In genomic region chr3R:21111964-21112740, dm6 we compare ENCODE assay signal across 3 fruit fly cellular contexts.
A peak's percentile ranks its signal among the peaks of the same experiment; 100 is the strongest.
TF ChIP-seq lines count a peak whose summit lies in the region.

No protein-coding gene starts in this region.

TF ChIP-seq in whole organism, embryonic, 481 proteins besides CTCF, POLR2A, EP300 and RAD21 (continued from another document and continues in another):
- TF ChIP-seq pum (GFP tag; optimal IDR thresholded peaks at IDR 0.05; lab: Kevin White, UChicago) (no peak), fd102C (GFP tag; optimal IDR thresholded peaks at IDR 0.05; lab: Kevin White, UChicago) (no peak), CG15479 (GFP tag; optimal IDR thresholded peaks at IDR 0.05; lab: Kevin White, UChicago) (no peak), ems (GFP tag; optimal IDR thresholded peaks at IDR 0.05; lab: Kevin White, UChicago) (peak; percentile 36), Blimp-1 (GFP tag; optimal IDR thresholded peaks at IDR 0.05; lab: Kevin White, UChicago) (peak; percentile 34), slp2 (GFP tag; optimal IDR thresholded peaks at IDR 0.05; lab: Kevin White, UChicago) (no peak), YL-1 (GFP tag; optimal IDR thresholded peaks at IDR 0.05; lab: Kevin White, UChicago) (no peak), PHDP (tag; optimal IDR thresholded peaks at IDR 0.05; lab: Kevin White, UChicago) (peak; percentile 61), Ptx1 (GFP tag; IDR thresholded peaks at IDR 0.05; lab: Robert Waterston, UW) (peak; percentile 17; the same call in 1 of the 2 replicates), Optix (GFP tag; IDR thresholded peaks at IDR 0.05; lab: Robert Waterston, UW) (0 out of 3 replicates have a peak, but pooled peaks have one; percentile 38), D (optimal IDR thresholded peaks at IDR 0.05; lab: Kevin White, UChicago) (no peak), D (GFP tag; optimal IDR thresholded peaks at IDR 0.05; lab: Kevin White, UChicago) (peak; percentile 5), Meics (GFP tag; optimal IDR thresholded peaks at IDR 0.05; lab: Kevin White, UChicago) (peak; percentile 63), CG34376 (GFP tag; optimal IDR thresholded peaks at IDR 0.05; lab: Kevin White, UChicago) (peak; percentile 52), kni (GFP tag; optimal IDR thresholded peaks at IDR 0.05; lab: Kevin White, UChicago) (peak; percentile 73), CG9817 (tag; optimal IDR thresholded peaks at IDR 0.05; lab: Kevin White, UChicago) (peak; percentile 15), CG17829 (tag; optimal IDR thresholded peaks at IDR 0.05; lab: Kevin White, UChicago) (peak; percentile 19), CG11504 (tag; optimal IDR thresholded peaks at IDR 0.05; lab: Kevin White, UChicago) (peak; percentile 60), Vsx1 (GFP tag; optimal IDR thresholded peaks at IDR 0.05; lab: Kevin White, UChicago) (no peak), CkIIα-i1 (GFP tag; IDR thresholded peaks at IDR 0.05; lab: Robert Waterston, UW) (no peak), sna (GFP tag; IDR thresholded peaks at IDR 0.05; lab: Robert Waterston, UW; ENCODE audit: partially characterized antibody) (no peak), CG2199 (GFP tag; IDR thresholded peaks at IDR 0.05; lab: Robert Waterston, UW) (peak; percentile 10; the same call in 1 of the 3 replicates), CG10274 (GFP tag; optimal IDR thresholded peaks at IDR 0.05; lab: Kevin White, UChicago) (peak; percentile 11), Atf3 (GFP tag; optimal IDR thresholded peaks at IDR 0.05; lab: Kevin White, UChicago) (no peak), so (GFP tag; IDR thresholded peaks at IDR 0.05; lab: Robert Waterston, UW) (peak; percentile 51; the same call in 1 of the 3 replicates), Sox100B (GFP tag; optimal IDR thresholded peaks at IDR 0.05; lab: Kevin White, UChicago) (peak; percentile 25), CG9727 (GFP tag; optimal IDR thresholded peaks at IDR 0.05; lab: Kevin White, UChicago) (no peak), Dip3 (GFP tag; optimal IDR thresholded peaks at IDR 0.05; lab: Kevin White, UChicago) (peak; percentile 17), Hr51 (GFP tag; optimal IDR thresholded peaks at IDR 0.05; lab: Kevin White, UChicago) (peak in 1 of 2 experiments; percentile 72), Asciz (GFP tag; optimal IDR thresholded peaks at IDR 0.05; lab: Kevin White, UChicago) (peak; percentile 38), slbo (GFP tag; IDR thresholded peaks at IDR 0.05; lab: Robert Waterston, UW) (0 out of 2 replicates have a peak, but pooled peaks have one; percentile 18), Oli (tag; optimal IDR thresholded peaks at IDR 0.05; lab: Kevin White, UChicago) (peak; percentile 67), Mrtf (GFP tag; IDR thresholded peaks at IDR 0.05; lab: Robert Waterston, UW) (no peak), pho (GFP tag; optimal IDR thresholded peaks at IDR 0.05; lab: Kevin White, UChicago) (no peak), Hey (tag; optimal IDR thresholded peaks at IDR 0.05; lab: Kevin White, UChicago) (no peak), Dll (GFP tag; IDR thresholded peaks at IDR 0.05; lab: Robert Waterston, UW; ENCODE audit: partially characterized antibody) (no peak), CG18262 (tag; optimal IDR thresholded peaks at IDR 0.05; lab: Kevin White, UChicago) (peak; percentile 14), CG31224 (GFP tag; IDR thresholded peaks at IDR 0.05; lab: Robert Waterston, UW) (peak; percentile 36; the same call in 1 of the 2 replicates), CG17802 (tag; optimal IDR thresholded peaks at IDR 0.05; lab: Kevin White, UChicago) (no peak), Lpt (GFP tag; optimal IDR thresholded peaks at IDR 0.05; lab: Kevin White, UChicago) (no peak), HLHmδ (GFP tag; optimal IDR thresholded peaks at IDR 0.05; lab: Kevin White, UChicago) (no peak), CG1233 (GFP tag; optimal IDR thresholded peaks at IDR 0.05; lab: Kevin White, UChicago) (peak; percentile 45), trh (GFP tag; optimal IDR thresholded peaks at IDR 0.05; lab: Kevin White, UChicago) (no peak)

TF ChIP-seq in whole organism, prepupa, 60 proteins besides CTCF, POLR2A, EP300 and RAD21 (continued from another document):
- TF ChIP-seq Eip93F (GFP tag; optimal IDR thresholded peaks at IDR 0.05; lab: Kevin White, UChicago) (peak; percentile 61), CG6808 (GFP tag; optimal IDR thresholded peaks at IDR 0.05; lab: Kevin White, UChicago) (peak; percentile 28), fd59A (GFP tag; optimal IDR thresholded peaks at IDR 0.05; lab: Kevin White, UChicago) (no peak), acj6 (GFP tag; optimal IDR thresholded peaks at IDR 0.05; lab: Kevin White, UChicago) (peak; percentile 51), CG6276 (GFP tag; optimal IDR thresholded peaks at IDR 0.05; lab: Kevin White, UChicago) (peak; percentile 60), CG10669 (GFP tag; optimal IDR thresholded peaks at IDR 0.05; lab: Kevin White, UChicago) (peak; percentile 12), dac (GFP tag; optimal IDR thresholded peaks at IDR 0.05; lab: Kevin White, UChicago) (peak; percentile 41), dsx (GFP tag; optimal IDR thresholded peaks at IDR 0.05; lab: Kevin White, UChicago; ENCODE audit: poor library complexity, severe bottlenecking) (no peak), Eip78C (GFP tag; lab: Kevin White, UChicago) (peak; percentile 83), Sox14 (GFP tag; optimal IDR thresholded peaks at IDR 0.05; lab: Kevin White, UChicago) (peak; percentile 80), CG1621 (tag; optimal IDR thresholded peaks at IDR 0.05; lab: Kevin White, UChicago) (no peak), lz (GFP tag; optimal IDR thresholded peaks at IDR 0.05; lab: Kevin White, UChicago) (peak; percentile 42), Lpt (GFP tag; optimal IDR thresholded peaks at IDR 0.05; lab: Kevin White, UChicago) (peak; percentile 40), CG11294 (GFP tag; IDR thresholded peaks at IDR 0.05; lab: Robert Waterston, UW) (no peak), topi (GFP tag; optimal IDR thresholded peaks at IDR 0.05; lab: Kevin White, UChicago) (peak; percentile 52), CG11762 (GFP tag; optimal IDR thresholded peaks at IDR 0.05; lab: Kevin White, UChicago; ENCODE audit: insufficient read depth) (peak; percentile 10), CG6163 (GFP tag; IDR thresholded peaks at IDR 0.05; lab: Robert Waterston, UW) (0 out of 3 replicates have a peak, but pooled peaks have one; percentile 25), ss (GFP tag; optimal IDR thresholded peaks at IDR 0.05; lab: Kevin White, UChicago) (peak in 1 of 2 experiments; percentile 37), spab (GFP tag; optimal IDR thresholded peaks at IDR 0.05; lab: Kevin White, UChicago) (no peak), CG4318 (GFP tag; optimal IDR thresholded peaks at IDR 0.05; lab: Kevin White, UChicago) (peak; percentile 42), Met (GFP tag; optimal IDR thresholded peaks at IDR 0.05; lab: Kevin White, UChicago) (peak; percentile 71), CG16779 (tag; optimal IDR thresholded peaks at IDR 0.05; lab: Kevin White, UChicago) (peak; percentile 5), CG9139 (GFP tag; optimal IDR thresholded peaks at IDR 0.05; lab: Kevin White, UChicago) (no peak), CG15336 (GFP tag; IDR thresholded peaks at IDR 0.05; lab: Robert Waterston, UW) (peak; percentile 40; the same call in 1 of the 2 replicates), Ets21C (GFP tag; optimal IDR thresholded peaks at IDR 0.05; lab: Kevin White, UChicago) (no peak), Eip75B (GFP tag; optimal IDR thresholded peaks at IDR 0.05; lab: Kevin White, UChicago) (peak; percentile 49), Hr4 (GFP tag; optimal IDR thresholded peaks at IDR 0.05; lab: Kevin White, UChicago) (peak; percentile 64), CG6792 (GFP tag; optimal IDR thresholded peaks at IDR 0.05; lab: Kevin White, UChicago) (peak; percentile 23), CG8119 (GFP tag; IDR thresholded peaks at IDR 0.05; lab: Robert Waterston, UW) (peak; percentile 45; the same call in 2 of the 3 replicates), net (GFP tag; optimal IDR thresholded peaks at IDR 0.05; lab: Kevin White, UChicago) (peak; percentile 26), vri (GFP tag; optimal IDR thresholded peaks at IDR 0.05; lab: Kevin White, UChicago) (no peak), Blimp-1 (GFP tag; optimal IDR thresholded peaks at IDR 0.05; lab: Kevin White, UChicago) (peak; percentile 6), CG31627 (GFP tag; optimal IDR thresholded peaks at IDR 0.05; lab: Kevin White, UChicago) (peak; percentile 67), CG11902 (GFP tag; optimal IDR thresholded peaks at IDR 0.05; lab: Kevin White, UChicago) (peak; percentile 0), fkh (GFP tag; optimal IDR thresholded peaks at IDR 0.05; lab: Kevin White, UChicago) (no peak), CG8319 (GFP tag; optimal IDR thresholded peaks at IDR 0.05; lab: Kevin White, UChicago) (no peak), fd85E (GFP tag; optimal IDR thresholded peaks at IDR 0.05; lab: Kevin White, UChicago) (no peak), Ets96B (tag; optimal IDR thresholded peaks at IDR 0.05; lab: Kevin White, UChicago) (peak; percentile 6), CG7368 (GFP tag; optimal IDR thresholded peaks at IDR 0.05; lab: Kevin White, UChicago) (peak; percentile 5)
TF ChIP-seq in whole organism, prepupa: peak in this region for 43.

TF ChIP-seq in whole organism, wandering third instar larva, 38 proteins besides CTCF, POLR2A, EP300 and RAD21 (continued from another document):
- peak; percentile 61 for TF ChIP-seq sage (GFP tag; optimal IDR thresholded peaks at IDR 0.05; lab: Kevin White, UChicago)
